Fruit fly (Drosophila melanogaster): ENCODE measurements around the gene koko.

Gene koko

dm6 chr3R:18438181-18438826 is 35.5 kb downstream of the koko start:
- TF ChIP-seq CrebA (GFP tag; optimal IDR thresholded peaks at IDR 0.05; ENCODE audit: borderline replicate concordance) (no peak), woc (GFP tag; optimal IDR thresholded peaks at IDR 0.05) (no peak), psq (GFP tag; optimal IDR thresholded peaks at IDR 0.05) (no peak), sv (GFP tag; optimal IDR thresholded peaks at IDR 0.05) (no peak), brk (GFP tag; optimal IDR thresholded peaks at IDR 0.05) (no peak), HLH106 (tag; optimal IDR thresholded peaks at IDR 0.05) (no peak), Myc (optimal IDR thresholded peaks at IDR 0.05) (no peak), fru (GFP tag; optimal IDR thresholded peaks at IDR 0.05) (no peak), CG32264 (GFP tag; optimal IDR thresholded peaks at IDR 0.05) (no peak), Jra (GFP tag; optimal IDR thresholded peaks at IDR 0.05) (no peak), OdsH (GFP tag; optimal IDR thresholded peaks at IDR 0.05) (no peak), Dfd (GFP tag; optimal IDR thresholded peaks at IDR 0.05) (no peak)

dm6 chr3R:18438827-18439717 is 36.2 kb downstream of the koko start:
- TF ChIP-seq sage (GFP tag; optimal IDR thresholded peaks at IDR 0.05) (no peak), HLH106 (tag; optimal IDR thresholded peaks at IDR 0.05) (peak; percentile 21), woc (GFP tag; optimal IDR thresholded peaks at IDR 0.05) (no peak), sv (GFP tag; optimal IDR thresholded peaks at IDR 0.05) (peak; percentile 11), foxo (GFP tag; optimal IDR thresholded peaks at IDR 0.05) (peak in 1 of 2 experiments; percentile 52), ey (GFP tag; optimal IDR thresholded peaks at IDR 0.05) (peak; percentile 17), OdsH (GFP tag; optimal IDR thresholded peaks at IDR 0.05) (peak; percentile 39), fru (GFP tag; optimal IDR thresholded peaks at IDR 0.05) (peak; percentile 43), h (GFP tag; optimal IDR thresholded peaks at IDR 0.05) (peak; percentile 59)

dm6 chr3R:18443232-18443631 is 40.4 kb downstream of the koko start:
- no peak for TF ChIP-seq Hnf4 (GFP tag; optimal IDR thresholded peaks at IDR 0.05)
- TF ChIP-seq ey (GFP tag; optimal IDR thresholded peaks at IDR 0.05), result no peak
- TF ChIP-seq jim (GFP tag; optimal IDR thresholded peaks at IDR 0.05), result no peak
- no peak for TF ChIP-seq OdsH (GFP tag; optimal IDR thresholded peaks at IDR 0.05)
- TF ChIP-seq Rel (GFP tag; optimal IDR thresholded peaks at IDR 0.05), result no peak
- TF ChIP-seq Rel (tag; optimal IDR thresholded peaks at IDR 0.05), result no peak
- TF ChIP-seq dsf (GFP tag; optimal IDR thresholded peaks at IDR 0.05; ENCODE audit: borderline replicate concordance), result no peak
- TF ChIP-seq lola (GFP tag; optimal IDR thresholded peaks at IDR 0.05), result no peak
- no peak for TF ChIP-seq tai (GFP tag; optimal IDR thresholded peaks at IDR 0.05)
- no peak for TF ChIP-seq h (GFP tag; optimal IDR thresholded peaks at IDR 0.05)
- no peak for TF ChIP-seq dl (GFP tag; optimal IDR thresholded peaks at IDR 0.05; ENCODE audit: insufficient read depth in 1 of 2, partially characterized antibody in 2 of 2)
- no peak for TF ChIP-seq dmrt93B (GFP tag; optimal IDR thresholded peaks at IDR 0.05)
- TF ChIP-seq Dfd (GFP tag; optimal IDR thresholded peaks at IDR 0.05), result no peak
- no peak for TF ChIP-seq CrebA (GFP tag; optimal IDR thresholded peaks at IDR 0.05; ENCODE audit: borderline replicate concordance)
- TF ChIP-seq rgr (GFP tag; optimal IDR thresholded peaks at IDR 0.05), result no peak
- no peak for TF ChIP-seq Abd-B (GFP tag; optimal IDR thresholded peaks at IDR 0.05)

- TF ChIP-seq Rel (GFP tag; optimal IDR thresholded peaks at IDR 0.05) (peak; percentile 19), Rel (tag; optimal IDR thresholded peaks at IDR 0.05) (no peak), CrebA (GFP tag; optimal IDR thresholded peaks at IDR 0.05; ENCODE audit: borderline replicate concordance) (peak; percentile 36), GATAd (GFP tag; optimal IDR thresholded peaks at IDR 0.05) (no peak)
These were observed 42.5 kb downstream of the koko start for dm6 chr3R:18445148-18445843.
